Fruit fly (Drosophila melanogaster): ENCODE measurements around the gene CG42535.

DNA sequence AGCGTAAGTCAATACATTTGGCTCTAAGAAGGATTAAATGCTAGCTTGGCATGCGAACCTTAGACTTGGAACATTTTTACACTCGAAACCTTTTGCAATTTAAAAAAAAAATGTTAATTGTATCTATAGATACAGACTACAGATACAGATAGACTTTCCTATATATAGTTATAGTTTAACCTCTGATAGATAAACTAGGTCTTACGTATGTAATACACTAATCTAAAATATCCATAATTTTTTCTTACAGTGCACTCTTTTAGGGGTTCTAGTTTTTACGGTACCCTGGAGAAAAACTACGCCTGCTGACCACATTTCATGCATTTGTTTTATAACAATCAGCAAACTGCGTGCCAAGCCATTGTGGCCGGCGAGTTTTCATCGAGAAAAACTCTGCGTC lies 16.4 kb upstream of the CG42535 start:
- TF ChIP-seq brk (GFP tag; optimal IDR thresholded peaks at IDR 0.05) (no peak), psq (GFP tag; optimal IDR thresholded peaks at IDR 0.05) (no peak), lola (GFP tag; optimal IDR thresholded peaks at IDR 0.05) (no peak), CrebA (GFP tag; optimal IDR thresholded peaks at IDR 0.05; ENCODE audit: borderline replicate concordance) (no peak), h (GFP tag; optimal IDR thresholded peaks at IDR 0.05) (no peak), Myc (optimal IDR thresholded peaks at IDR 0.05) (no peak), br (GFP tag; optimal IDR thresholded peaks at IDR 0.05) (no peak), Rel (GFP tag; optimal IDR thresholded peaks at IDR 0.05) (no peak), Rel (tag; optimal IDR thresholded peaks at IDR 0.05) (no peak), GATAd (GFP tag; optimal IDR thresholded peaks at IDR 0.05) (no peak)

Data from whole organism, wandering third instar larva.